Fruit fly (Drosophila melanogaster) whole organism, wandering third instar larva: Measurements from ENCODE around the gene CG43675.

Experiments
- Abd-B ChIP-seq: fragments of >200 bp; optimal IDR thresholded peaks from 2 replicates; lab custom pipeline; 2017; ENCODE audit warnings: missing biosample characterization, missing genetic modification characterization
- CG32264 ChIP-seq: fragments of 200-800 bp; sonication (Bioruptor generic); optimal IDR thresholded peaks from 2 replicates; lab custom pipeline; 2016; ENCODE audit warnings: missing biosample characterization, missing genetic modification characterization
- CG9705 ChIP-seq: fragments of 200-800 bp; sonication (Bioruptor generic); optimal IDR thresholded peaks from 2 replicates; lab custom pipeline; 2018; ENCODE audit warnings: missing biosample characterization, mild to moderate bottlenecking, missing genetic modification characterization
- CrebA ChIP-seq: fragments of 200-800 bp; sonication (Bioruptor generic); optimal IDR thresholded peaks from 2 replicates; lab custom pipeline; 2016; ENCODE audit warnings: missing biosample characterization, mild to moderate bottlenecking, missing genetic modification characterization, borderline replicate concordance
- Dfd ChIP-seq: fragments of >200 bp; optimal IDR thresholded peaks from 2 replicates; lab custom pipeline; 2017; ENCODE audit warnings: missing biosample characterization, missing genetic modification characterization
- Dif ChIP-seq: fragments of 200-275, 200-300 bp; sonication (Bioruptor generic); optimal IDR thresholded peaks from 2 replicates; lab custom pipeline; 2018; ENCODE audit warnings: missing biosample characterization, missing genetic modification characterization; ENCODE audit not compliant: partially characterized antibody
- GATAd ChIP-seq: sonication (Bioruptor generic); optimal IDR thresholded peaks from 2 replicates; lab custom pipeline; 2016; ENCODE audit warnings: missing biosample characterization, missing genetic modification characterization
- HLH106 ChIP-seq: fragments of 200-800 bp; optimal IDR thresholded peaks from 3 replicates; lab custom pipeline; 2019; ENCODE audit warnings: missing biosample characterization, mild to moderate bottlenecking, missing genetic modification characterization, moderate library complexity
- Hnf4 ChIP-seq: fragments of 200-800 bp; sonication (Bioruptor generic); optimal IDR thresholded peaks from 2 replicates; lab custom pipeline; 2016; ENCODE audit warnings: missing biosample characterization, mild to moderate bottlenecking, missing genetic modification characterization
- Hr78 ChIP-seq: fragments of >200 bp; optimal IDR thresholded peaks from 2 replicates; lab custom pipeline; 2017; ENCODE audit warnings: missing biosample characterization, missing genetic modification characterization
- Hr83 ChIP-seq: fragments of 200-300 bp; sonication (Bioruptor generic); optimal IDR thresholded peaks from 2 replicates; lab custom pipeline; 2016; ENCODE audit warnings: missing biosample characterization, mild to moderate bottlenecking, missing genetic modification characterization, moderate library complexity; ENCODE audit not compliant: poor library complexity, severe bottlenecking
- Jra ChIP-seq: sonication (Bioruptor generic); optimal IDR thresholded peaks from 2 replicates; lab custom pipeline; 2016; ENCODE audit warnings: missing biosample characterization, missing genetic modification characterization
- Mio ChIP-seq: sonication (Bioruptor generic); optimal IDR thresholded peaks from 2 replicates; lab custom pipeline; 2016; ENCODE audit warnings: missing biosample characterization, missing genetic modification characterization
- Myc ChIP-seq: fragments of >200 bp; optimal IDR thresholded peaks from 2 replicates; lab custom pipeline; 2017
- N ChIP-seq: fragments of >200 bp; optimal IDR thresholded peaks from 2 replicates; lab custom pipeline; 2018; ENCODE audit warnings: missing biosample characterization, missing external identifiers, missing genetic modification characterization
- OdsH ChIP-seq: fragments of 200-800 bp; sonication (Bioruptor generic); optimal IDR thresholded peaks from 2 replicates; lab custom pipeline; 2016; ENCODE audit warnings: missing biosample characterization, mild to moderate bottlenecking, missing genetic modification characterization
- Rel ChIP-seq, 2 experiments: fragments of 200-800 bp; sonication (Bioruptor generic) in 1 of 2; optimal IDR thresholded peaks; 2 replicates in 1 of 2; 3 replicates in 1 of 2; lab custom pipeline; 2016 to 2019; ENCODE audit warnings: mild to moderate bottlenecking in 2 of 2, missing biosample characterization in 2 of 2, missing genetic modification characterization in 2 of 2, moderate library complexity in 1 of 2
- Sp1 ChIP-seq: fragments of 200-800 bp; sonication (Bioruptor generic); optimal IDR thresholded peaks from 3 replicates; lab custom pipeline; 2019; ENCODE audit warnings: missing biosample characterization, mild to moderate bottlenecking, missing genetic modification characterization, moderate library complexity
- Vsx2 ChIP-seq: fragments of 200-300, 225-300 bp; sonication (Bioruptor generic); optimal IDR thresholded peaks from 2 replicates; lab custom pipeline; 2018; ENCODE audit warnings: missing biosample characterization, missing genetic modification characterization; ENCODE audit not compliant: partially characterized antibody
- br ChIP-seq: fragments of 200-800 bp; sonication (Bioruptor generic); optimal IDR thresholded peaks from 2 replicates; lab custom pipeline; 2016; ENCODE audit warnings: missing biosample characterization, missing genetic modification characterization
- brk ChIP-seq: fragments of 200-800 bp; sonication (Bioruptor generic); optimal IDR thresholded peaks from 2 replicates; lab custom pipeline; 2016; ENCODE audit warnings: missing biosample characterization, mild to moderate bottlenecking, missing genetic modification characterization
- dl ChIP-seq, 2 experiments: fragments of 175-275, 200-275 bp in 1 of 2; fragments of 200-275 bp in 1 of 2; sonication (Bioruptor generic); optimal IDR thresholded peaks; lab custom pipeline; 2018; ENCODE audit warnings: mild to moderate bottlenecking in 2 of 2, missing biosample characterization in 2 of 2, missing genetic modification characterization in 2 of 2, moderate library complexity in 2 of 2; ENCODE audit not compliant: partially characterized antibody in 2 of 2, insufficient read depth in 1 of 2
- dmrt93B ChIP-seq: fragments of 200-800 bp; sonication (Bioruptor generic); optimal IDR thresholded peaks from 2 replicates; lab custom pipeline; 2018; ENCODE audit warnings: missing biosample characterization, mild to moderate bottlenecking, missing genetic modification characterization
- dsf ChIP-seq: sonication (Bioruptor generic); optimal IDR thresholded peaks from 2 replicates; lab custom pipeline; 2016; ENCODE audit warnings: missing biosample characterization, missing genetic modification characterization, borderline replicate concordance
- ey ChIP-seq: fragments of 200-800 bp; sonication (Bioruptor generic); optimal IDR thresholded peaks from 2 replicates; lab custom pipeline; 2016; ENCODE audit warnings: missing biosample characterization, missing genetic modification characterization
- foxo ChIP-seq, 2 experiments: fragments of 200-800 bp; sonication (Bioruptor generic); optimal IDR thresholded peaks; 2 replicates in 1 of 2; 3 replicates in 1 of 2; lab custom pipeline; 2016 to 2017; ENCODE audit warnings: missing biosample characterization in 2 of 2, missing genetic modification characterization in 2 of 2
- fru ChIP-seq: fragments of 200-800 bp; sonication (Bioruptor generic); optimal IDR thresholded peaks from 3 replicates; lab custom pipeline; 2016; ENCODE audit warnings: missing biosample characterization, mild to moderate bottlenecking, missing genetic modification characterization
- h ChIP-seq: fragments of 200-800 bp; sonication (Bioruptor generic); optimal IDR thresholded peaks from 3 replicates; lab custom pipeline; 2016; ENCODE audit warnings: missing biosample characterization, mild to moderate bottlenecking, missing genetic modification characterization
- jim ChIP-seq: fragments of 175-275, 200-325 bp; sonication (Bioruptor generic); optimal IDR thresholded peaks from 2 replicates; lab custom pipeline; 2016; ENCODE audit warnings: missing biosample characterization, mild to moderate bottlenecking, missing genetic modification characterization
- lola ChIP-seq: fragments of >200 bp; optimal IDR thresholded peaks from 2 replicates; lab custom pipeline; 2017; ENCODE audit warnings: missing biosample characterization, missing genetic modification characterization
- pan ChIP-seq: fragments of >200 bp; optimal IDR thresholded peaks from 2 replicates; lab custom pipeline; 2017
- psq ChIP-seq: fragments of 200-800 bp; sonication (Bioruptor generic); optimal IDR thresholded peaks from 3 replicates; lab custom pipeline; 2017; ENCODE audit warnings: missing biosample characterization, mild to moderate bottlenecking, missing genetic modification characterization, moderate library complexity
- rgr ChIP-seq: fragments of 200-800 bp; sonication (Bioruptor generic); optimal IDR thresholded peaks from 3 replicates; lab custom pipeline; 2016; ENCODE audit warnings: missing biosample characterization, mild to moderate bottlenecking, missing genetic modification characterization
- sage ChIP-seq: fragments of 200-800 bp; sonication (Bioruptor generic); optimal IDR thresholded peaks from 2 replicates; lab custom pipeline; 2016; ENCODE audit warnings: missing biosample characterization, mild to moderate bottlenecking, missing genetic modification characterization
- sv ChIP-seq: fragments of 200-800 bp; sonication (Bioruptor generic); optimal IDR thresholded peaks from 3 replicates; lab custom pipeline; 2016; ENCODE audit warnings: missing biosample characterization, missing genetic modification characterization
- tai ChIP-seq: sonication (Bioruptor generic); optimal IDR thresholded peaks from 2 replicates; lab custom pipeline; 2016; ENCODE audit warnings: missing biosample characterization, missing genetic modification characterization
- usp ChIP-seq: fragments of >200 bp; optimal IDR thresholded peaks from 2 replicates; lab custom pipeline; 2017; ENCODE audit warnings: missing biosample characterization, missing genetic modification characterization
- woc ChIP-seq: sonication (Bioruptor generic); optimal IDR thresholded peaks from 2 replicates; lab custom pipeline; 2016; ENCODE audit warnings: missing biosample characterization, mild to moderate bottlenecking, missing genetic modification characterization

CG43675 gene

dm6 chr3R:9401127-9401603, 45.9 kb downstream of the CG43675 start, which contains the start of the genes RpL34b and CG8132:
Gene RpL34b, minus strand, starts transcription at chr3R:9401226.
Gene CG8132, plus strand, starts transcription at chr3R:9401495.
- peak; percentile 93 for TF ChIP-seq OdsH (GFP tag; lab: Kevin White, UChicago)
- TF ChIP-seq woc = peak; percentile 86
- peak; percentile 98 for TF ChIP-seq h (GFP tag; lab: Kevin White, UChicago)
- no peak for TF ChIP-seq sage (GFP tag; lab: Kevin White, UChicago)
- TF ChIP-seq Rel (GFP tag; optimal IDR thresholded peaks at IDR 0.05; lab: Kevin White, UChicago) = peak; percentile 73
- TF ChIP-seq Rel (tag; optimal IDR thresholded peaks at IDR 0.05; lab: Kevin White, UChicago) = peak; percentile 84
- TF ChIP-seq HLH106 (tag; lab: Kevin White, UChicago) = peak; percentile 97
- peak; percentile 90 for TF ChIP-seq dsf
- no peak for TF ChIP-seq brk
- peak; percentile 95 for TF ChIP-seq fru
- peak; percentile 27 to 98 for TF ChIP-seq foxo (GFP tag; optimal IDR thresholded peaks at IDR 0.05; lab: Kevin White, UChicago)
- TF ChIP-seq Hr78 (GFP tag; lab: Kevin White, UChicago) = no peak
- TF ChIP-seq Hnf4 = peak; percentile 97
- peak; percentile 87 for TF ChIP-seq Mio
- TF ChIP-seq rgr (GFP tag; lab: Kevin White, UChicago) = peak; percentile 96
- peak; percentile 96 for TF ChIP-seq br
- TF ChIP-seq Jra = peak; percentile 96
- TF ChIP-seq lola (GFP tag; lab: Kevin White, UChicago) = no peak
- TF ChIP-seq Hr83 (GFP tag; lab: Kevin White, UChicago) = peak; percentile 96
- no peak for TF ChIP-seq dl (GFP tag; optimal IDR thresholded peaks at IDR 0.05; lab: Kevin White, UChicago; ENCODE audit: insufficient read depth in 1 of 2, partially characterized antibody in 2 of 2)
- peak; percentile 88 for TF ChIP-seq psq (GFP tag; lab: Kevin White, UChicago)
- TF ChIP-seq Dif = peak; percentile 17
- TF ChIP-seq Vsx2 (GFP tag; lab: Kevin White, UChicago) = no peak
- TF ChIP-seq N (GFP tag; lab: Kevin White, UChicago) = no peak
- peak; percentile 85 for TF ChIP-seq jim
- TF ChIP-seq pan (lab: Kevin White, UChicago) = no peak
- TF ChIP-seq sv (GFP tag; lab: Kevin White, UChicago) = peak; percentile 97
- no peak for TF ChIP-seq Dfd (GFP tag; lab: Kevin White, UChicago)
- no peak for TF ChIP-seq Abd-B (GFP tag; lab: Kevin White, UChicago)
- TF ChIP-seq CrebA (GFP tag; lab: Kevin White, UChicago) = no peak
- TF ChIP-seq dmrt93B (GFP tag; lab: Kevin White, UChicago) = peak; percentile 96
- peak; percentile 93 for TF ChIP-seq ey (GFP tag; lab: Kevin White, UChicago)
- TF ChIP-seq usp = no peak
- TF ChIP-seq Sp1 (GFP tag; lab: Kevin White, UChicago) = peak; percentile 96
- peak; percentile 97 for TF ChIP-seq CG9705 (GFP tag; lab: Kevin White, UChicago)
- no peak for TF ChIP-seq tai (GFP tag; lab: Kevin White, UChicago)
- TF ChIP-seq CG32264 (GFP tag; lab: Kevin White, UChicago) = peak; percentile 73
- TF ChIP-seq Myc (lab: Kevin White, UChicago) = peak; percentile 83
- peak; percentile 91 for TF ChIP-seq GATAd

DNA sequence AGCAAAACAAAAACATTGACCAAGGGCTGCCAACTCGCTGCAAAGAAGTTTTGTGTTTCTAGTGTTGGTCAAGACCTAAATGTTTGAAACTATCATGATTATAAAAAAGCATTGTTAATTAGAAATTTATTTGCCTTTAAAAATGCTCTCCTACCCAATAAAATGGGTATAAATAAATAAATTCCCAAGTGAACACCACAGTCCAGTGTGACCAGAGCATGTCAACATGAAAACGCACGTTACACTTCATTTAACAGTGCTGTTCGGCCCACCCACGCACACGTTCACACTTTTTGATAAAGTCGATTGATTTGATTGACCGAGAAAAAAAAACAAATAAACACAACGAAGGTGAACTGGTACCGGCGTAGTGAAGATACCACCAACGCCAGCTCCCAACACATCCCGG, 48.8 kb downstream of the CG43675 start, which contains the start of the genes CG9356, BBIP1 and CG8135:
CG9356 (minus strand) TSS at position 166 of the 409 bp plus-strand sequence.
BBIP1 (plus strand) TSS at position 282 of the 409 bp plus-strand sequence.
CG8135 (plus strand) TSS at position 282 of the 409 bp plus-strand sequence.
- peak; percentile 61 for TF ChIP-seq OdsH (GFP tag; lab: Kevin White, UChicago)
- peak; percentile 83 for TF ChIP-seq ey (GFP tag; lab: Kevin White, UChicago)
- TF ChIP-seq usp = no peak
- peak; percentile 34 for TF ChIP-seq Myc (lab: Kevin White, UChicago)
- peak; percentile 81 for TF ChIP-seq sv (GFP tag; lab: Kevin White, UChicago)
- no peak for TF ChIP-seq HLH106 (tag; lab: Kevin White, UChicago)
- TF ChIP-seq foxo (GFP tag; optimal IDR thresholded peaks at IDR 0.05; lab: Kevin White, UChicago) = peak in 1 of 2 experiments; percentile 86
- peak; percentile 8 for TF ChIP-seq jim
- TF ChIP-seq rgr (GFP tag; lab: Kevin White, UChicago) = peak; percentile 82
- TF ChIP-seq GATAd = peak; percentile 11
- no peak for TF ChIP-seq Rel (GFP tag; optimal IDR thresholded peaks at IDR 0.05; lab: Kevin White, UChicago)
- TF ChIP-seq Rel (tag; optimal IDR thresholded peaks at IDR 0.05; lab: Kevin White, UChicago) = peak; percentile 98
- peak; percentile 75 for TF ChIP-seq CG32264 (GFP tag; lab: Kevin White, UChicago)
- no peak for TF ChIP-seq Abd-B (GFP tag; lab: Kevin White, UChicago)
- TF ChIP-seq Dfd (GFP tag; lab: Kevin White, UChicago) = no peak
- TF ChIP-seq psq (GFP tag; lab: Kevin White, UChicago) = peak; percentile 62
- peak; percentile 31 for TF ChIP-seq CG9705 (GFP tag; lab: Kevin White, UChicago)
- TF ChIP-seq Hr83 (GFP tag; lab: Kevin White, UChicago) = peak; percentile 73
